Worm (Caenorhabditis elegans) whole organism, L3 larva: ENCODE measurements around the gene R07E5.19.

Source experiments
- ZK546.5 ChIP-seq: sonication (generic microtip); optimal IDR thresholded peaks from 2 replicates; lab custom pipeline; 2017; ENCODE audit warnings: missing biosample characterization, missing genetic modification characterization
- egl-5 ChIP-seq: fragments of 150-350 bp; optimal IDR thresholded peaks from 2 replicates; lab custom pipeline; 2017; ENCODE audit warnings: missing biosample characterization, missing genetic modification reagents, missing genetic modification characterization, inconsistent platforms
- elt-3 ChIP-seq, 3 experiments: fragments of 150-350 bp in 1 of 3; sonication (generic microtip) in 2 of 3; optimal IDR thresholded peaks; 2 replicates in 2 of 3; 4 replicates in 1 of 3; lab custom pipeline; 2014 to 2017; ENCODE audit warnings: missing biosample characterization in 3 of 3, missing genetic modification characterization in 3 of 3
- fos-1 ChIP-seq: fragments of 150-350 bp; optimal IDR thresholded peaks from 2 replicates; lab custom pipeline; 2014; ENCODE audit warnings: missing biosample characterization, missing genetic modification characterization
- hmg-11 ChIP-seq: sonication (generic microtip); optimal IDR thresholded peaks from 2 replicates; lab custom pipeline; 2016; ENCODE audit warnings: missing genetic modification characterization, missing compliant biosample characterization
- lsy-12 ChIP-seq: sonication (generic microtip); optimal IDR thresholded peaks from 2 replicates; lab custom pipeline; 2016; ENCODE audit warnings: mild to moderate bottlenecking, missing genetic modification characterization, missing compliant biosample characterization
- nfya-1 ChIP-seq: sonication (generic microtip); optimal IDR thresholded peaks from 2 replicates; lab custom pipeline; 2017; ENCODE audit warnings: missing genetic modification characterization, mild to moderate bottlenecking, missing compliant biosample characterization, antibody characterized with exemption, moderate library complexity; ENCODE audit not compliant: insufficient read depth
- nhr-28 ChIP-seq: fragments of 150-350 bp; optimal IDR thresholded peaks from 2 replicates; lab custom pipeline; 2014; ENCODE audit warnings: missing biosample characterization, missing genetic modification characterization
- nhr-43 ChIP-seq: sonication (generic microtip); optimal IDR thresholded peaks from 2 replicates; lab custom pipeline; 2016; ENCODE audit warnings: mild to moderate bottlenecking, missing genetic modification characterization, missing compliant biosample characterization; ENCODE audit not compliant: poor library complexity, severe bottlenecking
- sea-2 ChIP-seq: fragments of 150-350 bp; sonication (generic microtip); optimal IDR thresholded peaks from 4 replicates; lab custom pipeline; 2014; ENCODE audit warnings: missing biosample characterization, missing genetic modification reagents, missing genetic modification characterization

Gene R07E5.19

DNA sequence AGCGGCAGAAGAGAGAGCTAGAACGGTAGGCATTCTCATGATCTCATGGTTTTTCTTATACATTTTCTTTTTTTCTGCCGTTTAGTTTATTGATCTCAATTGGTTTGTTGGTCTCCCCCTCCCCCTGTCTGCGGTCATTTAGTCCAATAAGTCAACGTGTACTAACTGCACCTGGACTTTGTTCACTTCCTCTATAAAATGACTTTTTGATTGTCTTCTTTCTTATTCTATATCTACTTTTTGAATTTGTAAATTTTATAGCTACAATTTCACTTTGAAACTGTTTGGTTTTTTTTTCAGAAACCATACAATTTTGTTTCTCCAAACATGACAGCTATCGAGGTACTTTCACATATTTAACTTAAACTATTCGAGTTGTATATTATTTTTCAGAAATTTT lies 50.2 kb downstream of the R07E5.19 start, which contains the start of gene ckb-2:
Gene ckb-2, plus strand, starts transcription at position 301 of the 400 bp plus-strand sequence.
- TF ChIP-seq sea-2 (GFP tag; lab: Kevin White, UChicago) (no peak), nhr-28 (no peak), nhr-43 (tag; lab: Kevin White, UChicago) (no peak), lsy-12 (tag; lab: Kevin White, UChicago) (no peak), egl-5 (no peak), hmg-11 (tag; lab: Kevin White, UChicago) (no peak), elt-3 (tag; optimal IDR thresholded peaks at IDR 0.05; lab: Kevin White, UChicago) (no peak), ZK546.5 (no peak), fos-1 (tag; lab: Kevin White, UChicago) (no peak), nfya-1 (tag; lab: Kevin White, UChicago) (no peak)
